Fruit fly (Drosophila melanogaster) whole organism, embryonic: ENCODE results near the gene CG13252.

Source experiments
- CG1024 ChIP-seq: fragments of 200-800 bp; sonication (Bioruptor generic); IDR thresholded peaks from 2 replicates; pipeline ENCODE4 v1.3.6; 2022; ENCODE audit warnings: missing biosample characterization, missing genetic modification characterization
- CG10366 ChIP-seq: fragments of 200-800 bp; sonication (Bioruptor generic); IDR thresholded peaks from 2 replicates; pipeline ENCODE4 v1.3.6; 2022; ENCODE audit warnings: missing biosample characterization, missing genetic modification characterization
- CG12769 ChIP-seq: fragments of 200-800 bp; sonication (Bioruptor generic); optimal IDR thresholded peaks from 2 replicates; lab custom pipeline; 2019; ENCODE audit warnings: missing biosample characterization, mild to moderate bottlenecking, missing genetic modification characterization, moderate library complexity
- CG14710 ChIP-seq: fragments of 200-800 bp; sonication (Bioruptor generic); optimal IDR thresholded peaks from 3 replicates; lab custom pipeline; 2019; ENCODE audit warnings: missing biosample characterization, mild to moderate bottlenecking, missing genetic modification characterization, moderate library complexity
- CG14860 ChIP-seq: fragments of 200-800 bp; sonication (Bioruptor generic); IDR thresholded peaks from 3 replicates; pipeline ENCODE4 v1.3.6; 2022; ENCODE audit warnings: missing biosample characterization, missing genetic modification characterization; ENCODE audit not compliant: partially characterized antibody
- CG14965 ChIP-seq: fragments of 200-800 bp; sonication (Bioruptor generic); optimal IDR thresholded peaks from 2 replicates; lab custom pipeline; 2016; ENCODE audit warnings: missing biosample characterization, missing genetic modification characterization, borderline replicate concordance
- CG15514 ChIP-seq: fragments of 200-800 bp; sonication (Bioruptor generic); optimal IDR thresholded peaks from 3 replicates; lab custom pipeline; 2017; ENCODE audit warnings: missing biosample characterization, missing genetic modification characterization, mild to moderate bottlenecking, moderate library complexity, missing genetic modification reagents
- CG16863 ChIP-seq: fragments of 200-800 bp; sonication (Bioruptor generic); optimal IDR thresholded peaks from 3 replicates; lab custom pipeline; 2016; ENCODE audit warnings: missing biosample characterization, missing genetic modification characterization
- CG17328 ChIP-seq: fragments of 200-800 bp; sonication (Bioruptor generic); IDR thresholded peaks from 2 replicates; pipeline ENCODE4 v1.3.6; 2022; ENCODE audit warnings: missing biosample characterization, missing genetic modification characterization
- CG17359 ChIP-seq: fragments of 200-800 bp; sonication (Bioruptor generic); optimal IDR thresholded peaks from 3 replicates; lab custom pipeline; 2018; ENCODE audit warnings: missing biosample characterization, mild to moderate bottlenecking, missing genetic modification characterization, moderate library complexity
- CG17912 ChIP-seq: fragments of 200-800 bp; sonication (Bioruptor generic); optimal IDR thresholded peaks from 2 replicates; lab custom pipeline; 2018; ENCODE audit warnings: missing biosample characterization, mild to moderate bottlenecking, missing genetic modification characterization
- CG18619 ChIP-seq: fragments of 200-800 bp; sonication (Bioruptor generic); optimal IDR thresholded peaks from 3 replicates; lab custom pipeline; 2017; ENCODE audit warnings: missing biosample characterization, mild to moderate bottlenecking, missing genetic modification characterization
- CG3065 ChIP-seq: fragments of 200-800 bp; sonication (Bioruptor generic); optimal IDR thresholded peaks from 2 replicates; lab custom pipeline; 2016; ENCODE audit warnings: missing biosample characterization, missing genetic modification characterization
- CG31365 ChIP-seq: fragments of 200-800 bp; sonication (Bioruptor generic); optimal IDR thresholded peaks from 2 replicates; lab custom pipeline; 2018; ENCODE audit warnings: missing biosample characterization, mild to moderate bottlenecking, missing genetic modification characterization
- CG31441 ChIP-seq: fragments of 200-800 bp; sonication (Bioruptor generic); IDR thresholded peaks from 2 replicates; pipeline ENCODE4 v1.3.6; 2022; ENCODE audit warnings: missing biosample characterization, missing genetic modification characterization
- CG3163 ChIP-seq: fragments of 200-800 bp; sonication (Bioruptor generic); optimal IDR thresholded peaks from 3 replicates; lab custom pipeline; 2016; ENCODE audit warnings: missing biosample characterization, missing genetic modification characterization
- CG3281 ChIP-seq: fragments of 200-800 bp; sonication (Bioruptor generic); optimal IDR thresholded peaks from 3 replicates; lab custom pipeline; 2017; ENCODE audit warnings: missing biosample characterization, mild to moderate bottlenecking, missing genetic modification characterization
- CG7745 ChIP-seq: fragments of 200-800 bp; sonication (Bioruptor generic); optimal IDR thresholded peaks from 2 replicates; lab custom pipeline; 2018; ENCODE audit warnings: missing biosample characterization, mild to moderate bottlenecking, missing genetic modification characterization, moderate library complexity
- CG7786 ChIP-seq: fragments of 200-800 bp; sonication (Bioruptor generic); optimal IDR thresholded peaks from 2 replicates; lab custom pipeline; 2016; ENCODE audit warnings: missing biosample characterization, missing genetic modification characterization
- CG8924 ChIP-seq: fragments of 200-800 bp; optimal IDR thresholded peaks from 3 replicates; lab custom pipeline; 2019; ENCODE audit warnings: missing biosample characterization, mild to moderate bottlenecking, missing genetic modification characterization, moderate library complexity
- CG9817 ChIP-seq: fragments of 200-800 bp; sonication (Bioruptor generic); optimal IDR thresholded peaks from 2 replicates; lab custom pipeline; 2018; ENCODE audit warnings: missing biosample characterization, mild to moderate bottlenecking, missing genetic modification characterization, moderate library complexity
- Dbx ChIP-seq: fragments of 200-800 bp; sonication (Bioruptor generic); IDR thresholded peaks from 3 replicates; pipeline ENCODE4 v1.3.6; 2022; ENCODE audit warnings: missing biosample characterization, missing genetic modification characterization
- Dll ChIP-seq: fragments of 200-800 bp; sonication (Bioruptor generic); IDR thresholded peaks from 4 replicates; pipeline ENCODE4 v1.3.6; 2022; ENCODE audit warnings: missing biosample characterization, missing genetic modification characterization; ENCODE audit not compliant: partially characterized antibody
- E2f2 ChIP-seq: fragments of 200-800 bp; sonication (Bioruptor generic); IDR thresholded peaks from 2 replicates; pipeline ENCODE4 v1.3.6; 2022; ENCODE audit warnings: missing biosample characterization, missing genetic modification characterization
- HLHmδ ChIP-seq: fragments of 200-800 bp; sonication (Bioruptor generic); optimal IDR thresholded peaks from 2 replicates; lab custom pipeline; 2018; ENCODE audit warnings: missing biosample characterization, mild to moderate bottlenecking, missing genetic modification characterization, moderate library complexity
- Hey ChIP-seq: fragments of 200-800 bp; sonication (Bioruptor generic); optimal IDR thresholded peaks from 3 replicates; lab custom pipeline; 2018; ENCODE audit warnings: missing biosample characterization, mild to moderate bottlenecking, missing genetic modification characterization
- Neu2 ChIP-seq: fragments of 200-800 bp; sonication (Bioruptor generic); optimal IDR thresholded peaks from 3 replicates; lab custom pipeline; 2016; ENCODE audit warnings: missing biosample characterization, missing genetic modification characterization, borderline replicate concordance
- Nf-YC ChIP-seq: fragments of 200-800 bp; optimal IDR thresholded peaks from 3 replicates; lab custom pipeline; 2019; ENCODE audit warnings: missing biosample characterization, mild to moderate bottlenecking, missing genetic modification characterization, moderate library complexity
- Ptx1 ChIP-seq: fragments of 200-800 bp; sonication (Bioruptor generic); IDR thresholded peaks from 2 replicates; pipeline ENCODE4 v1.3.6; 2022; ENCODE audit warnings: missing biosample characterization, missing genetic modification characterization
- bigmax ChIP-seq: fragments of 200-800 bp; sonication (Bioruptor generic); optimal IDR thresholded peaks from 2 replicates; lab custom pipeline; 2018; ENCODE audit warnings: missing biosample characterization, mild to moderate bottlenecking, missing genetic modification characterization
- br ChIP-seq: fragments of >200 bp; optimal IDR thresholded peaks from 2 replicates; lab custom pipeline; 2017
- cad ChIP-seq: fragments of >200 bp; optimal IDR thresholded peaks from 2 replicates; lab custom pipeline; 2017; ENCODE audit warnings: missing biosample characterization, missing genetic modification characterization
- corto ChIP-seq: fragments of 200-800 bp; sonication (Bioruptor generic); optimal IDR thresholded peaks from 2 replicates; lab custom pipeline; 2016; ENCODE audit warnings: missing biosample characterization, mild to moderate bottlenecking, missing genetic modification characterization, moderate library complexity
- eyg ChIP-seq: fragments of 200-800 bp; sonication (Bioruptor generic); optimal IDR thresholded peaks from 3 replicates; lab custom pipeline; 2016; ENCODE audit warnings: missing biosample characterization, missing genetic modification characterization
- fd102C ChIP-seq: fragments of 200-800 bp; sonication (Bioruptor generic); optimal IDR thresholded peaks from 2 replicates; lab custom pipeline; 2018; ENCODE audit warnings: missing biosample characterization, mild to moderate bottlenecking, missing genetic modification characterization, moderate library complexity
- gfzf ChIP-seq: fragments of 200-800 bp; sonication (Bioruptor generic); optimal IDR thresholded peaks from 2 replicates; lab custom pipeline; 2016; ENCODE audit warnings: missing biosample characterization, mild to moderate bottlenecking, missing genetic modification characterization, moderate library complexity
- hkb ChIP-seq, 2 experiments: fragments of 200-800 bp in 1 of 2; fragments of >200 bp in 1 of 2; sonication (Bioruptor generic) in 1 of 2; IDR thresholded peaks in 1 of 2; optimal IDR thresholded peaks in 1 of 2; 2 replicates each; pipeline versions ENCODE4 v1.3.6 to Lab custom; 2017 to 2022; ENCODE audit warnings: missing biosample characterization in 1 of 2, missing genetic modification characterization in 1 of 2
- lola ChIP-seq, 3 experiments: fragments of >200 bp in 2 of 3; fragments of 200-800 bp in 1 of 3; sonication (Bioruptor generic) in 1 of 3; optimal IDR thresholded peaks; 2 replicates each; lab custom pipeline; 2017 to 2019; ENCODE audit warnings: missing biosample characterization in 3 of 3, missing genetic modification characterization in 3 of 3, mild to moderate bottlenecking in 1 of 3, moderate library complexity in 1 of 3
- pan ChIP-seq, 4 experiments: fragments of >200 bp in 3 of 4; fragments of 200-800 bp in 1 of 4; sonication (Bioruptor generic) in 1 of 4; optimal IDR thresholded peaks in 3 of 4; IDR thresholded peaks in 1 of 4; 2 replicates each; pipeline versions ENCODE4 v1.3.6 to Lab custom; 2017 to 2022; ENCODE audit warnings: missing biosample characterization in 2 of 4, missing genetic modification characterization in 2 of 4, mixed read lengths in 1 of 4
- pb ChIP-seq: fragments of 200-800 bp; sonication (Bioruptor generic); optimal IDR thresholded peaks from 3 replicates; lab custom pipeline; 2016; ENCODE audit warnings: missing biosample characterization, missing genetic modification characterization
- repo ChIP-seq: fragments of 200-800 bp; sonication (Bioruptor generic); optimal IDR thresholded peaks from 2 replicates; lab custom pipeline; 2016; ENCODE audit warnings: missing biosample characterization, missing genetic modification characterization
- schlank ChIP-seq: fragments of 200-800 bp; sonication (Bioruptor generic); optimal IDR thresholded peaks from 2 replicates; lab custom pipeline; 2018; ENCODE audit warnings: missing biosample characterization, mild to moderate bottlenecking, missing genetic modification characterization
- stwl ChIP-seq: fragments of 200-800 bp; sonication (Bioruptor generic); optimal IDR thresholded peaks from 3 replicates; lab custom pipeline; 2018; ENCODE audit warnings: missing biosample characterization, mild to moderate bottlenecking, missing genetic modification characterization, moderate library complexity
- tgo ChIP-seq: fragments of 200-800 bp; sonication (Bioruptor generic); IDR thresholded peaks from 3 replicates; pipeline ENCODE4 v1.3.6; 2022; ENCODE audit warnings: missing biosample characterization, missing genetic modification characterization
- trh ChIP-seq: fragments of 200-800 bp; sonication (Bioruptor generic); optimal IDR thresholded peaks from 2 replicates; lab custom pipeline; 2016; ENCODE audit warnings: missing biosample characterization, missing genetic modification characterization
- vfl ChIP-seq: fragments of 200-800 bp; sonication (Bioruptor generic); optimal IDR thresholded peaks from 2 replicates; lab custom pipeline; 2016; ENCODE audit warnings: missing biosample characterization, missing genetic modification characterization

The CG13252 gene

dm6 chr3L:20784812-20785671 lies 54.7 kb downstream of the CG13252 start (continued):
- TF ChIP-seq CG18619 (peak; percentile 41), cad (peak; percentile 19), gfzf (no peak), CG31441 (GFP tag; lab: Robert Waterston, UW) (peak; percentile 33; the same call in 1 of the 2 replicates), CG3065 (no peak), CG17359 (tag; lab: Kevin White, UChicago) (peak; percentile 16), pan (optimal IDR thresholded peaks at IDR 0.05; lab: Kevin White, UChicago) (no peak), pan (GFP tag; optimal IDR thresholded peaks at IDR 0.05 in 1 of 2, IDR thresholded peaks at IDR 0.05 in 1 of 2) (no peak), Hey (tag; lab: Kevin White, UChicago) (no peak), CG12769 (tag; lab: Kevin White, UChicago) (peak; percentile 33), CG14860 (GFP tag; lab: Robert Waterston, UW) (no peak), schlank (tag; lab: Kevin White, UChicago) (no peak), Ptx1 (no peak), HLHmδ (GFP tag; lab: Kevin White, UChicago) (peak; percentile 79), CG15514 (GFP tag; lab: Kevin White, UChicago) (peak; percentile 75), vfl (no peak), trh (GFP tag; lab: Kevin White, UChicago) (no peak), hkb (optimal IDR thresholded peaks at IDR 0.05; lab: Kevin White, UChicago) (no peak), hkb (GFP tag; IDR thresholded peaks at IDR 0.05; lab: Robert Waterston, UW) (peak; percentile 48; the same call in 1 of the 2 replicates), CG16863 (no peak), E2f2 (GFP tag; lab: Robert Waterston, UW) (no peak; the same call in 1 of the 2 replicates), repo (GFP tag; lab: Kevin White, UChicago) (no peak), CG10366 (GFP tag; lab: Robert Waterston, UW) (no peak), CG3281 (peak; percentile 68), Dll (GFP tag; lab: Robert Waterston, UW) (no peak; the same call in 3 of the 4 replicates), CG7786 (GFP tag; lab: Kevin White, UChicago) (no peak), CG1024 (GFP tag; lab: Robert Waterston, UW) (no peak), CG8924 (tag; lab: Kevin White, UChicago) (peak; percentile 40), br (lab: Kevin White, UChicago) (no peak), Nf-YC (tag; lab: Kevin White, UChicago) (peak; percentile 55), lola (GFP tag; optimal IDR thresholded peaks at IDR 0.05; lab: Kevin White, UChicago) (peak in 1 of 3 experiments; percentile 57), CG14965 (no peak), Dbx (GFP tag; lab: Robert Waterston, UW) (peak; percentile 69; the same call in 2 of the 3 replicates), eyg (no peak), bigmax (GFP tag; lab: Kevin White, UChicago) (peak; percentile 37), fd102C (GFP tag; lab: Kevin White, UChicago) (peak; percentile 7), stwl (tag; lab: Kevin White, UChicago) (peak; percentile 8), tgo (GFP tag; lab: Robert Waterston, UW) (no peak; the same call in 2 of the 3 replicates), CG14710 (tag; lab: Kevin White, UChicago) (peak; percentile 56), CG31365 (tag; lab: Kevin White, UChicago) (no peak), CG9817 (tag; lab: Kevin White, UChicago) (no peak), CG17328 (GFP tag; lab: Robert Waterston, UW) (no peak), pb (no peak), Neu2 (peak; percentile 17), corto (peak; percentile 6), CG7745 (tag; lab: Kevin White, UChicago) (no peak), CG3163 (no peak), CG17912 (no peak)
